Worm (Caenorhabditis elegans) whole organism, L1 larva: ENCODE measurements around the gene sre-21.

Source experiments
- alr-1 ChIP-seq: fragments of 200-800 bp; sonication (Bioruptor generic); optimal IDR thresholded peaks from 2 replicates; lab custom pipeline; 2018; ENCODE audit warnings: borderline replicate concordance, mild to moderate bottlenecking, missing genetic modification characterization, missing compliant biosample characterization
- ceh-63 ChIP-seq: fragments of 200-800 bp; sonication (Bioruptor generic); optimal IDR thresholded peaks from 2 replicates; lab custom pipeline; 2018; ENCODE audit warnings: mild to moderate bottlenecking, missing genetic modification characterization, missing compliant biosample characterization
- fkh-8 ChIP-seq: sonication (generic microtip); optimal IDR thresholded peaks from 2 replicates; lab custom pipeline; 2016; ENCODE audit warnings: mild to moderate bottlenecking, missing genetic modification characterization, missing compliant biosample characterization
- lsy-2 ChIP-seq, 2 experiments: fragments of 150-350 bp; optimal IDR thresholded peaks; 2 replicates each; lab custom pipeline; 2014; ENCODE audit warnings: missing biosample characterization in 2 of 2, missing genetic modification characterization in 2 of 2
- pqm-1 ChIP-seq: sonication (generic microtip); optimal IDR thresholded peaks from 3 replicates; lab custom pipeline; 2017; ENCODE audit warnings: missing biosample characterization, missing genetic modification characterization
- snpc-4 ChIP-seq: fragments of 150-350 bp; optimal IDR thresholded peaks from 2 replicates; lab custom pipeline; 2014; ENCODE audit warnings: missing biosample characterization, missing genetic modification characterization
- unc-62 ChIP-seq: fragments of 150-350 bp; optimal IDR thresholded peaks from 2 replicates; lab custom pipeline; 2014; ENCODE audit warnings: missing biosample characterization, missing genetic modification reagents, missing genetic modification characterization

- TF ChIP-seq lsy-2 (tag; optimal IDR thresholded peaks at IDR 0.05; lab: Kevin White, UChicago): no peak
- TF ChIP-seq alr-1 (tag; lab: Kevin White, UChicago): no peak
- no peak for TF ChIP-seq unc-62 (GFP tag; lab: Kevin White, UChicago)
- no peak for TF ChIP-seq pqm-1
- no peak for TF ChIP-seq snpc-4 (tag; lab: Kevin White, UChicago)
- TF ChIP-seq ceh-63 (GFP tag; lab: Kevin White, UChicago): no peak
- no peak for TF ChIP-seq fkh-8 (tag; lab: Kevin White, UChicago)
These were observed 33.2 kb downstream of the sre-21 start, which contains the start of gene cutl-4 for ce11 chrV:17739801-17740200.
